Fruit fly (Drosophila melanogaster) Kc167 (cell line): ENCODE data around the gene fwd.

Experiments used
- Myc ChIP-seq: fragments of >200 bp; optimal IDR thresholded peaks from 2 replicates; lab custom pipeline; 2017; ENCODE audit warnings: missing external identifiers
- Sin3A ChIP-seq: fragments of >200 bp; optimal IDR thresholded peaks from 2 replicates; lab custom pipeline; 2018; ENCODE audit warnings: missing external identifiers
- h ChIP-seq: fragments of >200 bp; optimal IDR thresholded peaks from 3 replicates; lab custom pipeline; 2018; ENCODE audit warnings: missing external identifiers
- insv ChIP-seq: fragments of >200 bp; optimal IDR thresholded peaks from 3 replicates; lab custom pipeline; 2018; ENCODE audit warnings: missing external identifiers
- psq ChIP-seq: fragments of >200 bp; optimal IDR thresholded peaks from 2 replicates; lab custom pipeline; 2017; ENCODE audit warnings: missing external identifiers
- ttk ChIP-seq: sonication (Bioruptor generic); optimal IDR thresholded peaks from 2 replicates; lab custom pipeline; 2017; ENCODE audit warnings: missing external identifiers

Gene fwd

DNA sequence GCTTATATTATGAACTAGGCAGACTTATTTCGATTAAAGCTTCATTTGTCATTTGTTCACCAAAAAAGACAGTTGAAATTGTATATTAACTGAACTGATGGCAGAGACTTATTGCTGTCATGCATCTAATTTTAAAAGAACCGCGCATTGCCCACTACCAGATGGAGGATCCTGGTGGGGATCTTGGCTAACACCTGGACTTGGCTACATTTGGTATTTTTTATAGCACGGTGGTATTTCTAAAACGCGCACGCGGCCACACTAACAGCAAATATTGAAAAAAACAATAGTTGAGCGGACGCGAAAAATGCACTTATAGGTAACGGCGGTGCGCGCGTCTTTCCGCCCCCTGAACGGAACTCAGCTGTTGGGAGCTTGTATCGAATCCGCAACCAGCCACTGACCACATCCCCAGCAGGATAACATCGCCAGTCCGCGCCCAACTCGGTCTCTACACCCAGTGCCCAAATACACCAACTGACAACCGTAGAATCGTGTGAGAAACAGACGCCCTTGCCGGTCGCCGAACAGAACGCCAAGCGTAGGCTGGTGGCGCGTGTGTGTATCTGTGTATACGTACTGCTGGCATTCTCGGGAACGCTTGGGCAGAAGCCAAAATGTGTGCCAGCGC lies 27.4 kb downstream of the fwd start:
- no peak for TF ChIP-seq h (lab: Kevin White, UChicago)
- TF ChIP-seq Sin3A (lab: Kevin White, UChicago): no peak
- TF ChIP-seq psq (lab: Kevin White, UChicago): no peak
- no peak for TF ChIP-seq Myc (lab: Kevin White, UChicago)
- TF ChIP-seq ttk: no peak
- no peak for TF ChIP-seq insv

DNA sequence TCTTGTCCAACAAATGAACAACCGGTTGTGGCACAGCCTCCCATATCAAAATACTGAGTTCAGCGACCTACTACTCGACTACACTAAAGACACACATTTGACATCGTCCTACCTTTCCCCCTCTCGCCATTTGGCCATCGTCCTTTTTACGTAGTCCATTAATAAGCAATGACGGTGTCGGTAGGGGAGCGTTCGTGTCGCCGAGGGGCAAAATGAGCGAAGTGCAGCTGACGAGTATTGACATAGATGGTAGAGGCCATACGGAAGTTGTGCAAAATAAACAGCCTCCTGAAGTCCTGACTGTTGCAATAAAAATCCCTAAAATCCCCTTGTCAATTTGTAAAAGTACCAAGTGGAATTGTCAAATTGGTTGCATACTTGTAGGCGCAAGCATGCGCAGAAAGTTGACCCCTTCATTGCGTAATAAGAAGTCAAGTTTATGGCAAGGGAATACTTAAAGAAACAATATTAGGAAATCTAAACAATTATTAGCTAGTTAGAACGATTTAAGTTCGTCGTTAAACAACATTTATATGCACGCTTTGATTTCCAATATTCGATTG lies 28.0 kb downstream of the fwd start:
- TF ChIP-seq ttk: no peak
- TF ChIP-seq Sin3A (lab: Kevin White, UChicago): no peak
- TF ChIP-seq psq (lab: Kevin White, UChicago): no peak
- TF ChIP-seq insv: no peak
- TF ChIP-seq h (lab: Kevin White, UChicago): no peak
- no peak for TF ChIP-seq Myc (lab: Kevin White, UChicago)

DNA sequence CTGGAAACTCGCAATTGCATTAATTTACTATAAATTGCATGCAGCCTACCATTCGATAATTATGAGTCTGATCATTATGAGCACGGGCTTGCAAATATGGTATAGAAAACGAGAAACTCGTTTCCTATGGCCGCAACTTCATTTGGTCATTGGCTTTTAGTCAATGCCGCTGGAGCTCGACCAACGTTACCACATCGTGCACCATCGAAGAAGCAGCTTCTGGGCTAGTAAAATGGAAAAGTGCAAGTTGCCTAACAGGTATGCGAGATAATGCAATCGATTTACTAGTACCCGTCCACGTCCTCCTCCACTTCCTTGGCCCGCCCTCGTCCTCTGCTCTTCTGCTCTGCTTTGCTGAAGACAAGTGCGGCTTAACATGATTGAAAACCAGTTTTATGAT lies 35.4 kb downstream of the fwd start:
- TF ChIP-seq insv: no peak
- TF ChIP-seq h (lab: Kevin White, UChicago): no peak
- TF ChIP-seq Myc (lab: Kevin White, UChicago): no peak
- no peak for TF ChIP-seq ttk
- no peak for TF ChIP-seq psq (lab: Kevin White, UChicago)
- no peak for TF ChIP-seq Sin3A (lab: Kevin White, UChicago)

DNA sequence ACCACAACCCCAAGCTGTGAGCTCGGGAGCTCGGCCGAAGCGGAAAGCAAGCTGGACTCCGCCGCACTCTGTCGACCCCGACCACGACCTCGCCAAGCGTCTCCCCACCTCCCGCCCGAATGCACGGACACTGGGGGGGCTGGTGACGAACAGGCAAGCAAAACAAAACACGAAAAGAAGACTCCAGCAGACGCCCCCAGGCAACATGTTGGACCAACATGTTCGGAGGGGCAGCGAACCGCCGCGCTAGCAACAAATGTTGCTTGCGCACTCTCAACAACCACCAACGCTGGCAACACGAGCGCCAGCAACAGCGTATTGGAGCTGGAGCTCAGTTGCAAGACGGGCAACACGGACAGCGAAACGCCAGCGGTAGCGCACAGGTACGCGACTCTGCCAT lies 37.4 kb downstream of the fwd start:
- TF ChIP-seq h (lab: Kevin White, UChicago) (no peak), psq (lab: Kevin White, UChicago) (no peak), insv (no peak), Sin3A (lab: Kevin White, UChicago) (no peak), ttk (no peak), Myc (lab: Kevin White, UChicago) (no peak)

DNA sequence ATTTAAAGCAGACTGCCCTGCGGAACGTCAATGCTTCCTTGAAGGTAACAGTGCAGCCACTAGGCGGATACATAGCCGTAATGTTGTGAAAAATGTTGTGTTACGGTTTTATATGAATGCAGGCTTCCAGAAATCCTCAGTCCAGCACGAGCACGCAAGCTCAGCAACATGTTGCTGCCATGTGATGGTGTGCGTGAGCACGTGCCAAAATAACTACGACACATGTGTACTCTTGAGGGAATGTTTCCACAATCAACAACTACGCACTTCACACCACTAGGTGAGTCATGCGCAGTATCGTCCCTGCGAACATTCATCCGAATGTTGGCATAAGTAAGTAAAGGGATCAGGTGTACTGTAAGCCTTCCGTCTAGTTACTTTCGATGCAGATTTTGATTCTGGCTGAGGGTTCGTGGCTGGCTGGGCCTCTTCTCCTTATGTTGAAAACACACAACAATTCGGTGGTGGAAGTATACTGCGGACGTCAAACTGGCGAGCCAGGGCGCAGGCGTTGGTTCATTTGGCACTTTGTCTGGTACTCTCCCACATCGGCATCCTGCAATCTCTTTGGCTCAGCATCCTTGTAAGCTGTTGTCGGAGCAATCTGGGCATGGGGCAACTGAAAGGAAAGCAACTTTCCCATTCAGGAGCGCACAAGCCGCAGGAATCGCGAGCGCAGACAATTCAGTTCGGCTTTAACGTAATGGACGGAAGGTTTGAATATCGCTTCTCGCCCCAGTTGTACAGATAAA lies 42.8 kb downstream of the fwd start, which contains the start of gene RhoGEF3:
RhoGEF3 (plus strand) TSS at position 702 of the 752 bp plus-strand sequence.
- TF ChIP-seq Sin3A (lab: Kevin White, UChicago) (no peak), insv (no peak), Myc (lab: Kevin White, UChicago) (no peak), h (lab: Kevin White, UChicago) (no peak), ttk (no peak), psq (lab: Kevin White, UChicago) (no peak)

DNA sequence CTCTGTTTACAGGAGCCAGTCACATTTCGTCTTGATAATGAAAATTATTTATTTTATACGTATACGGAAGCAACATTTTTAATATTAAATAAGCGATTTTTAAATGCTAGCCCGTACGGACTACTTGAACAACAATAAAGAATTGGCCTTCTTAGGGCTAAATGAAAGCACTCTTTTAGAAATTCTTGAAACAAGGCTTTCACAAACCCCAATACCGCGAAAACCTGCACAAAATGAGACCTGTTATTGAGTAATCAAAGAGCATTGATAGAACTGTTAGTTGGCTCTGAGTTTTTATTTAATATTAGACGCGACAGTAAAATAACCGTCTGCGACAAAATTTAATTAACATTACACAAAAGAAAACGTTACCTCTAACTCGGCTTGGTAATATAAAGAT lies 44.8 kb downstream of the fwd start, which contains the start of gene ttm2:
ttm2 (plus strand) TSS at position 301 of the 400 bp plus-strand sequence.
- TF ChIP-seq Sin3A (lab: Kevin White, UChicago) (no peak), psq (lab: Kevin White, UChicago) (no peak), Myc (lab: Kevin White, UChicago) (no peak), insv (no peak), h (lab: Kevin White, UChicago) (no peak), ttk (no peak)

DNA sequence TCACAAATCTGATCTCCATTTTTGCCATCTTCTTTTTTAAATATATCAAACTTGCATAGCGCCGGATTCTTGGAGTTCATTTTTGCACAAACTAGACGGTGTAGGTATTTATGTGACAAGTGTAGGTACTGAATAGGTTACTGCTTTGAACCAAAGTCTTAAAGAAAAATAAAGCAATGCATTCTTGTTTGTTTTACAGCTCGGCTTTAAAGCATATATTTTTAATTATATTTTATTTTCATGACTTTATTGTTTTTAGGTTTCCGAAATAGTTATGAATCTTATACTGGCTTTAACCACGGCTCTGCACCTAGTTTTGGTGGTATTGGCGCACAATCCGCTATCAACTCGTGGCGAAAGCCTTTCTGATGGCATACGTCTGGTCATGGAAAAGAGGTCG lies 46.4 kb downstream of the fwd start, which contains the start of gene CG32845:
CG32845 (minus strand) TSS at position 101 of the 400 bp plus-strand sequence.
- no peak for TF ChIP-seq psq (lab: Kevin White, UChicago)
- no peak for TF ChIP-seq Myc (lab: Kevin White, UChicago)
- no peak for TF ChIP-seq h (lab: Kevin White, UChicago)
- no peak for TF ChIP-seq ttk
- TF ChIP-seq Sin3A (lab: Kevin White, UChicago): no peak
- TF ChIP-seq insv: no peak

DNA sequence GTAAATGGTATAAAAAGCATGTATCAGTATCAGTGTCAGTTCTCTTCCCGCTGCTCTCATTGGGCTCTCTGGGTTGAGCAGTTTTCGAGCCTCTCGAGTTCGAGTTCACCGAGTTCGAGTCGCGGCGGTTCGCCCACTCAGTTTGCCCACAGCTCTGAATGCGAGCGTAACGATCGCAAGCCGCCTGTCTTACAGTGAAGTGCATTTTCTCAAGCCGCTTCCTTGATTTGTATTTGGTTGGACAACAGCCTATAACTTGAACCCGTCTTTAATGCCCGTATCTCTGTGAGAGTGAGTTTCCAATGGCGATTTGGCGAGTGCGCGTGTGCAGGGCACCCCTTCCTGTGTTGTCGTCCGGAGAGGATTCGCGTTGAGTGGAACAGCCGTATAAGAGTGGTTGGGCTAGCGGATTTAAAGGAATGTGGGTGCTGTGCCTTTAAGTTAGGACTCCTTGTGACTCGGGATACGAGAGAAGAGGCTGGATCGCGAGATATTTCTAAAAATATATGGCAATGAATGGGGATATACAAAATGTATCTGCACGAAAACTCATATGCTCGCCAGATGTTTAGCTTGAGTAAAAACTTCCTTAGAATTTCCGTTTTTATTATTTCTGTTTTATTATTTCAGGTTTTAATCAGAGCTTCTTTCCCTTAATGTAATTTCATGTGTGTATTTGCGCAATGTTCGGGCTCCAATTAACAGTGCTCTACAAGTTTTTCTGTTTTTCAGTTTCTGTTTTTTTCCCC lies 48.0 kb downstream of the fwd start:
- TF ChIP-seq Myc (lab: Kevin White, UChicago) (no peak), h (lab: Kevin White, UChicago) (no peak), ttk (no peak), Sin3A (lab: Kevin White, UChicago) (no peak), psq (lab: Kevin White, UChicago) (no peak), insv (no peak)

DNA sequence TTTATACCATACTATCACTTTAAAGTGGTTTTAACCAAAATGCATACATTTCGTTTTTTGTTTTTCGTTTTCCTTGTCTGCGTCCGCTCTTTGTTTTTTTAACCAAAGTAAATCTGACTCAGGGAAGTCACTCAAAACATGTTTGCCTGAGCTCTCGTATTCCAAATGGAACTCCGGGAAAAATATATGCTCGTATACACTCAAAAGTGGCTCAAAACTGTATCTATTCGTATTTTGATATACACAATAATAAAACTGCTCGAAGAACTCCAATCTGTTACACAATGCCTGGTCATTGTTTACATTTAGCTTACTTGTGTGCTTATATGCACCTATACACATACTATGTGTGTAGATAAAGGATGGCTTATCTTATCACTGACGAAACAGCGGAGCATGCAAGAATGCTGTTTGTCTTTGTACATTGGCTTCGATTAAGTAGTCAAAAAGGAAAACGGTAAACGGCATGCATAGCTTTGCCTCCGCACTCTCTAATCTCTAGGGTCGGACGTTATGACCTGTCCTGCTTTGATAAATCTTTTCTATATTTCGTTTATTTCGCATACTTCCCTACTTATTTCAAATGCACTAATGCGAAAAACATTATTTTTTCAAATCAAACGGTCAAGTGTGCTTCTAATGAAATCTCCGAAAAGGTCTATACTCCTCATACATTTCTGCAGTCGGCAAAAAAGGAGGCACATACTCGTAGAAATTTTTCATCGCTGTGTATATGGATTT lies 48.8 kb downstream of the fwd start, which contains the start of gene miple2:
miple2 (plus strand) TSS at position 441 of the 741 bp plus-strand sequence.
- TF ChIP-seq ttk (no peak), h (lab: Kevin White, UChicago) (no peak), psq (lab: Kevin White, UChicago) (no peak), Sin3A (lab: Kevin White, UChicago) (no peak)

DNA sequence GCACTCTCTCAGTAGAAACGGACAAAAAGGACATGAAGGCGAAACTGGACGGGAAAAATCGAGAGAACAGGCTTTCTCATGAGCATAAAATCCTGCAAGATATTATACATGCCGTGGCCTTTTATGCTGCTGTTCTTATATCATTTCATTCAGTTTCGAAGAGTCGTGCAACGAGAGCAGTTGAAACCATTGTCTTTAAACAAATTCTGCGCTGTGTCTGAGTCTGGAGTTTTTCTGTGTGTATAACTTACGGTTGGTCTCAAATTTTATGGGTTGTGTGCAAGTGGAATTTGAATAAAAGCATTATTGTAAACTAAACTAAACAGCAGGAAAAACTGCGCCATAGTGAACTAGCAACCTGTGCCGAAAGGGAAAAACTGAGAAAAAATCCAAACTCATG lies 52.1 kb downstream of the fwd start:
- TF ChIP-seq psq (lab: Kevin White, UChicago) (no peak), Sin3A (lab: Kevin White, UChicago) (no peak), ttk (no peak), insv (no peak), h (lab: Kevin White, UChicago) (no peak), Myc (lab: Kevin White, UChicago) (no peak)

DNA sequence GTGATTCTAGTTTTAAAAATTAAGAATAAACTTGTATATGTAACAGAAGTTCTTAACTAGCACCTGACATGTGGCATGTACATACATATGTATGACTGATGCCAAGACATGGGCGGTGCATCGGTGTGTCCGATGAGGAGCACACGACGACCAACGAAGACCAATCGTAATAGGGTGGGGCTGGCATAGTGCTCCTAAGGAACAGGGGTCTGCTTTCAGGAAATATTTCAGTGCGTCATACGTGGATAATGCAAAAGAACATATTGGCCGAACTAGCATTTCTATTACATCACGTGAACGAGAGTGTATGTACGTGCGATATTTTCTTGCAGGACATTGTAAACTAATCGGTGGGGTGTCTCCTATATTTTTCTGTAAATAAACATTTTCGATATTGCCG lies 52.6 kb downstream of the fwd start, which contains the start of gene miple1:
miple1 (plus strand) TSS at position 217 of the 400 bp plus-strand sequence.
- TF ChIP-seq insv (no peak), Sin3A (lab: Kevin White, UChicago) (no peak), ttk (no peak), h (lab: Kevin White, UChicago) (no peak), psq (lab: Kevin White, UChicago) (no peak)
